Worm (Caenorhabditis elegans) whole organism, mixed stage, embryonic: Measurements from ENCODE around the gene pak-1.

Source experiments
- M03D4.4 ChIP-seq: sonication (generic microtip); optimal IDR thresholded peaks from 2 replicates; lab custom pipeline; 2017; ENCODE audit warnings: mild to moderate bottlenecking, missing genetic modification characterization, missing compliant biosample characterization
- ceh-39 ChIP-seq: fragments of 150-350 bp; optimal IDR thresholded peaks from 2 replicates; lab custom pipeline; 2014; ENCODE audit warnings: missing biosample characterization, missing genetic modification characterization
- ceh-83 ChIP-seq: fragments of 200-800 bp; sonication (Bioruptor generic); optimal IDR thresholded peaks from 2 replicates; lab custom pipeline; 2018; ENCODE audit warnings: mild to moderate bottlenecking, missing genetic modification characterization, missing compliant biosample characterization
- ces-1 ChIP-seq: fragments of 150-350 bp; optimal IDR thresholded peaks from 2 replicates; lab custom pipeline; 2014; ENCODE audit warnings: missing biosample characterization, missing genetic modification reagents, missing genetic modification characterization
- cnd-1 ChIP-seq: fragments of 200-800 bp; sonication (Bioruptor generic); optimal IDR thresholded peaks from 2 replicates; lab custom pipeline; 2018; ENCODE audit warnings: mild to moderate bottlenecking, missing genetic modification characterization, missing compliant biosample characterization
- drap-1 ChIP-seq: fragments of 200-800 bp; sonication (Bioruptor generic); optimal IDR thresholded peaks from 3 replicates; lab custom pipeline; 2018; ENCODE audit warnings: mild to moderate bottlenecking, missing genetic modification characterization, missing compliant biosample characterization
- hlh-1 ChIP-seq: fragments of 150-350 bp; optimal IDR thresholded peaks from 2 replicates; lab custom pipeline; 2014; ENCODE audit warnings: missing biosample characterization, missing genetic modification reagents, missing genetic modification characterization
- lin-32 ChIP-seq: fragments of 200-800 bp; sonication (Bioruptor generic); optimal IDR thresholded peaks from 2 replicates; lab custom pipeline; 2018; ENCODE audit warnings: mild to moderate bottlenecking, missing genetic modification characterization, missing compliant biosample characterization
- mls-2 ChIP-seq: sonication (generic microtip); optimal IDR thresholded peaks from 2 replicates; lab custom pipeline; 2016; ENCODE audit warnings: mild to moderate bottlenecking, missing genetic modification characterization, moderate library complexity, missing compliant biosample characterization
- nhr-12 ChIP-seq: fragments of 150-350 bp; optimal IDR thresholded peaks from 2 replicates; lab custom pipeline; 2014; ENCODE audit warnings: missing biosample characterization, missing genetic modification characterization
- nhr-28 ChIP-seq: fragments of 150-350 bp; optimal IDR thresholded peaks from 2 replicates; lab custom pipeline; 2014; ENCODE audit warnings: missing biosample characterization, missing genetic modification characterization
- pha-4 ChIP-seq: fragments of 150-350 bp; optimal IDR thresholded peaks from 2 replicates; lab custom pipeline; 2018; ENCODE audit warnings: missing biosample characterization, missing genetic modification reagents, missing genetic modification characterization
- sem-2 ChIP-seq: fragments of 200-800 bp; sonication (Bioruptor generic); optimal IDR thresholded peaks from 2 replicates; lab custom pipeline; 2018; ENCODE audit warnings: mild to moderate bottlenecking, missing genetic modification characterization, missing compliant biosample characterization
- snpc-4 ChIP-seq: fragments of 150-350 bp; optimal IDR thresholded peaks from 2 replicates; lab custom pipeline; 2014; ENCODE audit warnings: missing biosample characterization, missing genetic modification characterization
- sptf-1 ChIP-seq: sonication (generic microtip); optimal IDR thresholded peaks from 2 replicates; lab custom pipeline; 2017; ENCODE audit warnings: mild to moderate bottlenecking, missing genetic modification characterization, moderate library complexity, missing compliant biosample characterization
- tbx-8 ChIP-seq: fragments of 200-800 bp; sonication (Bioruptor generic); optimal IDR thresholded peaks from 2 replicates; lab custom pipeline; 2018; ENCODE audit warnings: mild to moderate bottlenecking, missing genetic modification characterization, moderate library complexity, missing compliant biosample characterization
- unc-120 ChIP-seq: sonication (generic microtip); optimal IDR thresholded peaks from 2 replicates; lab custom pipeline; 2017; ENCODE audit warnings: missing genetic modification characterization, missing compliant biosample characterization; ENCODE audit not compliant: poor library complexity, severe bottlenecking
- unc-39 ChIP-seq: fragments of 150-350 bp; optimal IDR thresholded peaks from 2 replicates; lab custom pipeline; 2014; ENCODE audit warnings: missing biosample characterization, missing genetic modification characterization
- zip-8 ChIP-seq: fragments of 150-350 bp; optimal IDR thresholded peaks from 2 replicates; lab custom pipeline; 2014; ENCODE audit warnings: missing biosample characterization, missing genetic modification characterization
- ztf-11 ChIP-seq: fragments of 150-350 bp; optimal IDR thresholded peaks from 2 replicates; lab custom pipeline; 2014; ENCODE audit warnings: missing biosample characterization, missing genetic modification characterization

The pak-1 gene

ce11 chrX:5999103-5999554, 49.3 kb downstream of the pak-1 start, which contains the start of gene F22F4.9:
Gene F22F4.9 (minus strand): TSS chrX:5999504.
- TF ChIP-seq tbx-8 (GFP tag; lab: Kevin White, UChicago) = no peak
- TF ChIP-seq ceh-39 (tag; lab: Kevin White, UChicago) = no peak
- no peak for TF ChIP-seq sptf-1 (tag; lab: Kevin White, UChicago)
- no peak for TF ChIP-seq nhr-12 (tag; lab: Kevin White, UChicago)
- TF ChIP-seq drap-1 (GFP tag; lab: Kevin White, UChicago) = no peak
- no peak for TF ChIP-seq snpc-4 (tag; lab: Kevin White, UChicago)
- no peak for TF ChIP-seq cnd-1 (tag; lab: Kevin White, UChicago)

- TF ChIP-seq ceh-83 (GFP tag; lab: Kevin White, UChicago) (no peak), ceh-39 (tag; lab: Kevin White, UChicago) (peak; percentile 18), zip-8 (peak; percentile 20), cnd-1 (tag; lab: Kevin White, UChicago) (peak; percentile 92), hlh-1 (tag; lab: Kevin White, UChicago) (no peak), mls-2 (tag; lab: Kevin White, UChicago) (peak; percentile 44), nhr-12 (tag; lab: Kevin White, UChicago) (no peak), M03D4.4 (tag; lab: Kevin White, UChicago) (peak; percentile 38), unc-120 (tag; lab: Kevin White, UChicago) (peak; percentile 3), lin-32 (peak; percentile 54), pha-4 (no peak), ces-1 (GFP tag; lab: Kevin White, UChicago) (no peak), sem-2 (GFP tag; lab: Kevin White, UChicago) (no peak), nhr-28 (tag; lab: Kevin White, UChicago) (no peak), unc-39 (tag; lab: Kevin White, UChicago) (no peak), ztf-11 (peak; percentile 67), drap-1 (GFP tag; lab: Kevin White, UChicago) (peak; percentile 28)
These were observed 52.7 kb downstream of the pak-1 start, which contains the start of gene inx-3 for ce11 chrX:5995613-5996206. Gene inx-3 (plus strand): TSS chrX:5996156.
